Worm (Caenorhabditis elegans) whole organism, young adult: ENCODE results near the gene D1005.4.

Experiments
- B0019.2 ChIP-seq: fragments of 200-800 bp; sonication (Bioruptor generic); conservative IDR thresholded peaks from 2 replicates; pipeline ENCODE4 v1.3.6; 2022; ENCODE audit warnings: missing genetic modification reagents, missing genetic modification characterization, missing compliant biosample characterization
- B0035.1 ChIP-seq: sonication (generic microtip); optimal IDR thresholded peaks from 2 replicates; lab custom pipeline; 2016; ENCODE audit warnings: missing genetic modification characterization, mild to moderate bottlenecking, missing compliant biosample characterization, missing genotype, missing genetic modification reagents
- B0336.3 ChIP-seq: fragments of 200-800 bp; sonication (Bioruptor generic); IDR thresholded peaks from 2 replicates; pipeline ENCODE4 v1.3.6; 2022; ENCODE audit warnings: missing genetic modification characterization, missing compliant biosample characterization
- C06A6.2 ChIP-seq: fragments of 200-800 bp; sonication (Bioruptor generic); conservative IDR thresholded peaks from 2 replicates; pipeline ENCODE4 v1.3.6; 2022; ENCODE audit warnings: missing genetic modification characterization, missing compliant biosample characterization
- C17E4.6 ChIP-seq: fragments of 200-800 bp; sonication (Bioruptor generic); IDR thresholded peaks from 2 replicates; pipeline ENCODE4 v1.3.6; 2022; ENCODE audit warnings: missing genetic modification reagents, missing genetic modification characterization, missing compliant biosample characterization
- F22D6.2 ChIP-seq: sonication (generic microtip); optimal IDR thresholded peaks from 2 replicates; lab custom pipeline; 2016; ENCODE audit warnings: mild to moderate bottlenecking, missing genetic modification characterization, missing compliant biosample characterization
- F55B11.4 ChIP-seq: sonication (generic microtip); optimal IDR thresholded peaks from 2 replicates; lab custom pipeline; 2016; ENCODE audit warnings: missing compliant biosample characterization, missing genetic modification characterization, borderline replicate concordance; ENCODE audit not compliant: insufficient read depth
- K12H6.12 ChIP-seq: fragments of 200-800 bp; sonication (Bioruptor generic); optimal IDR thresholded peaks from 2 replicates; lab custom pipeline; 2018; ENCODE audit warnings: mild to moderate bottlenecking, missing genetic modification characterization, missing compliant biosample characterization
- T07F8.4 ChIP-seq: sonication (generic microtip); optimal IDR thresholded peaks from 2 replicates; lab custom pipeline; 2016; ENCODE audit warnings: mild to moderate bottlenecking, missing genetic modification characterization, moderate library complexity, missing compliant biosample characterization
- Y53G8AR.9 ChIP-seq: fragments of 200-800 bp; sonication (Bioruptor generic); conservative IDR thresholded peaks from 2 replicates; pipeline ENCODE4 v1.3.6; 2022; ENCODE audit warnings: missing genetic modification reagents, missing genetic modification characterization, missing compliant biosample characterization
- Y56A3A.18 ChIP-seq: fragments of 200-800 bp; sonication (Bioruptor generic); IDR thresholded peaks from 2 replicates; pipeline ENCODE4 v1.3.6; 2022; ENCODE audit warnings: missing genetic modification reagents, missing genetic modification characterization, missing compliant biosample characterization
- Y67H2A.10 ChIP-seq: fragments of 200-800 bp; sonication (Bioruptor generic); conservative IDR thresholded peaks from 2 replicates; pipeline ENCODE4 v1.3.6; 2022; ENCODE audit warnings: missing genetic modification reagents, missing genetic modification characterization, missing compliant biosample characterization
- aptf-3 ChIP-seq: fragments of 200-800 bp; sonication (Bioruptor generic); IDR thresholded peaks from 2 replicates; pipeline ENCODE4 v1.3.6; 2022; ENCODE audit warnings: missing genetic modification characterization, missing compliant biosample characterization
- athp-1 ChIP-seq: sonication (generic microtip); optimal IDR thresholded peaks from 2 replicates; lab custom pipeline; 2017; ENCODE audit warnings: mild to moderate bottlenecking, missing genetic modification characterization, missing compliant biosample characterization
- attf-5 ChIP-seq: fragments of 200-800 bp; sonication (Bioruptor generic); optimal IDR thresholded peaks from 2 replicates; lab custom pipeline; 2018; ENCODE audit warnings: mild to moderate bottlenecking, missing genetic modification characterization, missing compliant biosample characterization
- ceh-27 ChIP-seq: fragments of 200-800 bp; sonication (Bioruptor generic); optimal IDR thresholded peaks from 2 replicates; lab custom pipeline; 2018; ENCODE audit warnings: mild to moderate bottlenecking, missing genetic modification characterization, moderate library complexity, missing compliant biosample characterization
- chd-7 ChIP-seq: sonication (generic microtip); optimal IDR thresholded peaks from 2 replicates; lab custom pipeline; 2016; ENCODE audit warnings: mild to moderate bottlenecking, missing genetic modification characterization, moderate library complexity, missing compliant biosample characterization
- die-1 ChIP-seq: sonication (generic microtip); optimal IDR thresholded peaks from 2 replicates; lab custom pipeline; 2016; ENCODE audit warnings: missing genotype, mild to moderate bottlenecking, missing genetic modification characterization, missing compliant biosample characterization
- dox-1 ChIP-seq: fragments of 200-800 bp; sonication (Bioruptor generic); IDR thresholded peaks from 2 replicates; pipeline ENCODE4 v1.3.6; 2022; ENCODE audit warnings: missing genetic modification reagents, missing genetic modification characterization, missing compliant biosample characterization
- dpl-1 ChIP-seq: fragments of 150-350 bp; optimal IDR thresholded peaks from 2 replicates; lab custom pipeline; 2014; ENCODE audit warnings: missing biosample characterization, missing genetic modification reagents, missing genetic modification characterization
- egl-18 ChIP-seq: fragments of 200-800 bp; sonication (Bioruptor generic); IDR thresholded peaks from 2 replicates; pipeline ENCODE4 v1.3.6; 2022; ENCODE audit warnings: missing genetic modification reagents, missing genetic modification characterization, missing compliant biosample characterization
- egrh-3 ChIP-seq: fragments of 200-800 bp; sonication (Bioruptor generic); IDR thresholded peaks from 2 replicates; pipeline ENCODE4 v1.3.6; 2022; ENCODE audit warnings: missing genetic modification reagents, missing genetic modification characterization, missing compliant biosample characterization
- ekl-4 ChIP-seq: fragments of 200-800 bp; sonication (Bioruptor generic); IDR thresholded peaks from 2 replicates; pipeline ENCODE4 v1.3.6; 2022; ENCODE audit warnings: missing genetic modification reagents, missing genetic modification characterization, missing compliant biosample characterization
- gei-17 ChIP-seq: fragments of 200-800 bp; sonication (Bioruptor generic); optimal IDR thresholded peaks from 2 replicates; lab custom pipeline; 2018; ENCODE audit warnings: mild to moderate bottlenecking, missing genetic modification characterization, missing compliant biosample characterization
- him-1 ChIP-seq: sonication (generic microtip); optimal IDR thresholded peaks from 2 replicates; lab custom pipeline; 2016; ENCODE audit warnings: missing genotype, missing genetic modification reagents, missing genetic modification characterization, missing compliant biosample characterization
- hlh-26 ChIP-seq: fragments of 200-800 bp; sonication (Bioruptor generic); conservative IDR thresholded peaks from 2 replicates; pipeline ENCODE4 v1.3.6; 2022; ENCODE audit warnings: missing genetic modification reagents, missing genetic modification characterization, missing compliant biosample characterization
- hmg-1.2 ChIP-seq: fragments of 200-800 bp; sonication (Bioruptor generic); IDR thresholded peaks from 2 replicates; pipeline ENCODE4 v1.3.6; 2022; ENCODE audit warnings: missing genetic modification reagents, missing genetic modification characterization, missing compliant biosample characterization
- hmg-20 ChIP-seq: fragments of 200-800 bp; sonication (Bioruptor generic); IDR thresholded peaks from 2 replicates; pipeline ENCODE4 v1.3.6; 2022; ENCODE audit warnings: missing genetic modification reagents, missing genetic modification characterization, missing compliant biosample characterization
- hsf-1 ChIP-seq: fragments of 200-800 bp; sonication (Bioruptor generic); IDR thresholded peaks from 2 replicates; pipeline ENCODE4 v1.3.6; 2022; ENCODE audit warnings: missing genetic modification reagents, missing genetic modification characterization, missing compliant biosample characterization
- let-607 ChIP-seq, 2 experiments: fragments of 200-800 bp in 1 of 2; sonication (Bioruptor generic) in 1 of 2; sonication (generic microtip) in 1 of 2; optimal IDR thresholded peaks; 2 replicates each; lab custom pipeline; 2016 to 2018; ENCODE audit warnings: mild to moderate bottlenecking in 2 of 2, missing compliant biosample characterization in 2 of 2, missing genetic modification characterization in 2 of 2, moderate library complexity in 2 of 2, missing genotype in 1 of 2
- lin-35 ChIP-seq, 3 experiments: fragments of 150-350 bp in 2 of 3; sonication (generic microtip) in 1 of 3; optimal IDR thresholded peaks; 2 replicates each; lab custom pipeline; 2014 to 2018; ENCODE audit warnings: missing biosample characterization in 3 of 3, missing genetic modification characterization in 3 of 3, missing genetic modification reagents in 3 of 3
- lin-40 ChIP-seq: sonication (generic microtip); optimal IDR thresholded peaks from 2 replicates; lab custom pipeline; 2016; ENCODE audit warnings: missing genetic modification characterization, mild to moderate bottlenecking, missing compliant biosample characterization, missing genotype, missing genetic modification reagents
- lir-1 ChIP-seq: fragments of 200-800 bp; sonication (Bioruptor generic); conservative IDR thresholded peaks from 2 replicates; pipeline ENCODE4 v1.3.6; 2022; ENCODE audit warnings: missing genetic modification reagents, missing genetic modification characterization, missing compliant biosample characterization
- lsl-1 ChIP-seq: fragments of 200-800 bp; sonication (Bioruptor generic); optimal IDR thresholded peaks from 2 replicates; lab custom pipeline; 2018; ENCODE audit warnings: mild to moderate bottlenecking, missing genetic modification characterization, moderate library complexity, missing compliant biosample characterization
- madf-6 ChIP-seq: fragments of 200-800 bp; sonication (Bioruptor generic); IDR thresholded peaks from 2 replicates; pipeline ENCODE4 v1.3.6; 2022; ENCODE audit warnings: missing genetic modification reagents, missing genetic modification characterization, missing compliant biosample characterization
- nfyb-1 ChIP-seq: fragments of 200-800 bp; sonication (Bioruptor generic); IDR thresholded peaks from 2 replicates; pipeline ENCODE4 v1.3.6; 2022; ENCODE audit warnings: missing genetic modification reagents, missing genetic modification characterization, missing compliant biosample characterization
- pbrm-1 ChIP-seq: fragments of 200-800 bp; sonication (Bioruptor generic); IDR thresholded peaks from 2 replicates; pipeline ENCODE4 v1.3.6; 2022; ENCODE audit warnings: missing genetic modification reagents, missing genetic modification characterization, missing compliant biosample characterization
- pha-4 ChIP-seq: fragments of 150-350 bp; sonication (generic microtip); optimal IDR thresholded peaks from 2 replicates; lab custom pipeline; 2014; ENCODE audit warnings: missing biosample characterization, missing genetic modification reagents, missing genetic modification characterization
- rcor-1 ChIP-seq: fragments of 200-800 bp; sonication (Bioruptor generic); IDR thresholded peaks from 2 replicates; pipeline ENCODE4 v1.3.6; 2022; ENCODE audit warnings: missing genetic modification reagents, missing genetic modification characterization, missing compliant biosample characterization
- sea-2 ChIP-seq: fragments of 200-800 bp; sonication (Bioruptor generic); IDR thresholded peaks from 2 replicates; pipeline ENCODE4 v1.3.6; 2022; ENCODE audit warnings: missing genetic modification characterization, missing compliant biosample characterization
- snpc-1.3 ChIP-seq: sonication (generic microtip); optimal IDR thresholded peaks from 2 replicates; lab custom pipeline; 2017; ENCODE audit warnings: missing genetic modification characterization, mild to moderate bottlenecking, missing compliant biosample characterization, antibody characterized with exemption, moderate library complexity, missing genotype, missing genetic modification reagents; ENCODE audit not compliant: insufficient read depth
- snpc-4 ChIP-seq, 5 experiments: fragments of 150-350 bp in 1 of 5; sonication (generic microtip) in 4 of 5; optimal IDR thresholded peaks; 2 replicates each; lab custom pipeline; 2014 to 2018; ENCODE audit warnings: missing genetic modification characterization in 5 of 5, missing biosample characterization in 3 of 5, antibody characterized with exemption in 2 of 5, mild to moderate bottlenecking in 2 of 5, missing compliant biosample characterization in 2 of 5, missing genotype in 2 of 5, moderate library complexity in 2 of 5, missing genetic modification reagents in 1 of 5
- ztf-18 ChIP-seq: sonication (generic microtip); optimal IDR thresholded peaks from 2 replicates; lab custom pipeline; 2016; ENCODE audit warnings: missing genotype, mild to moderate bottlenecking, missing genetic modification characterization, missing compliant biosample characterization
- ztf-26 ChIP-seq: sonication (generic microtip); optimal IDR thresholded peaks from 2 replicates; lab custom pipeline; 2017; ENCODE audit warnings: missing genetic modification characterization, missing compliant biosample characterization
- ztf-28 ChIP-seq: fragments of 200-800 bp; sonication (Bioruptor generic); IDR thresholded peaks from 2 replicates; pipeline ENCODE4 v1.3.6; 2022; ENCODE audit warnings: missing genetic modification reagents, missing genetic modification characterization, missing compliant biosample characterization

Gene D1005.4

ce11 chrX:1446593-1447141, 39.0 kb downstream of the D1005.4 start, which contains the start of gene zfp-3 (continued):
- TF ChIP-seq let-607 (tag; optimal IDR thresholded peaks at IDR 0.05; lab: Kevin White, UChicago): peak in 1 of 2 experiments; percentile 64
- TF ChIP-seq hlh-26 (GFP tag; lab: Robert Waterston, UW): no peak
- TF ChIP-seq pha-4 (tag; lab: Kevin White, UChicago): peak; percentile 84
- TF ChIP-seq hmg-20 (GFP tag; lab: Robert Waterston, UW): peak; percentile 53; the same call in 1 of the 2 replicates
- peak; percentile 95 for TF ChIP-seq lin-40 (tag; lab: Kevin White, UChicago)
- TF ChIP-seq ztf-28 (GFP tag; lab: Robert Waterston, UW): no peak
- no peak for TF ChIP-seq C17E4.6 (GFP tag; lab: Robert Waterston, UW)
- peak; percentile 84 for TF ChIP-seq nfyb-1
- peak in 1 of 3 experiments; percentile 76 for TF ChIP-seq lin-35 (GFP tag; optimal IDR thresholded peaks at IDR 0.05; lab: Kevin White, UChicago)
- TF ChIP-seq ceh-27: peak; percentile 95
- TF ChIP-seq B0035.1 (tag; lab: Kevin White, UChicago): peak; percentile 65
- peak; percentile 47; the same call in 1 of the 2 replicates for TF ChIP-seq sea-2
- TF ChIP-seq lsl-1 (GFP tag; lab: Kevin White, UChicago): no peak
- peak; percentile 77; the same call in 1 of the 2 replicates for TF ChIP-seq Y53G8AR.9
- peak; percentile 91 for TF ChIP-seq K12H6.12 (tag; lab: Kevin White, UChicago)
- peak; percentile 55 for TF ChIP-seq snpc-4 (GFP tag; optimal IDR thresholded peaks at IDR 0.05; lab: Kevin White, UChicago)
- peak; percentile 45 to 78 (median 68) for TF ChIP-seq snpc-4 (tag; optimal IDR thresholded peaks at IDR 0.05; lab: Kevin White, UChicago)
- peak; percentile 96 for TF ChIP-seq attf-5 (GFP tag; lab: Kevin White, UChicago)
- TF ChIP-seq aptf-3 (GFP tag; lab: Robert Waterston, UW): no peak
- TF ChIP-seq lir-1: peak; percentile 80
- TF ChIP-seq egl-18 (GFP tag; lab: Robert Waterston, UW): no peak
- TF ChIP-seq rcor-1: peak; percentile 55
- peak; percentile 85 for TF ChIP-seq dox-1
- TF ChIP-seq egrh-3 (GFP tag; lab: Robert Waterston, UW): peak; percentile 47; the same call in 1 of the 2 replicates
- TF ChIP-seq B0336.3: peak; percentile 88
- TF ChIP-seq F55B11.4 (tag; lab: Kevin White, UChicago): no peak
- TF ChIP-seq C06A6.2 (GFP tag; lab: Robert Waterston, UW): peak; percentile 91
- no peak for TF ChIP-seq madf-6 (GFP tag; lab: Robert Waterston, UW)
- peak; percentile 20 for TF ChIP-seq F22D6.2 (tag; lab: Kevin White, UChicago)
- peak; percentile 87 for TF ChIP-seq gei-17
- TF ChIP-seq Y67H2A.10 (GFP tag; lab: Robert Waterston, UW): peak; percentile 87
- no peak for TF ChIP-seq hsf-1
- TF ChIP-seq ztf-26 (tag; lab: Kevin White, UChicago): peak; percentile 91
- peak; percentile 92 for TF ChIP-seq ekl-4
- peak; percentile 39 for TF ChIP-seq ztf-18 (tag; lab: Kevin White, UChicago)
- no peak for TF ChIP-seq him-1
- peak; percentile 92 for TF ChIP-seq athp-1
- peak; percentile 76 for TF ChIP-seq chd-7 (tag; lab: Kevin White, UChicago)
- peak; percentile 93 for TF ChIP-seq hmg-1.2
- TF ChIP-seq T07F8.4 (tag; lab: Kevin White, UChicago): peak; percentile 18
- peak; percentile 11 for TF ChIP-seq die-1 (tag; lab: Kevin White, UChicago)
- no peak for TF ChIP-seq dpl-1 (GFP tag; lab: Kevin White, UChicago)
- 0 out of 2 replicates have a peak, but pooled peaks have one; percentile 50 for TF ChIP-seq Y56A3A.18 (GFP tag; lab: Robert Waterston, UW)
- TF ChIP-seq pbrm-1: peak; percentile 90
- TF ChIP-seq B0019.2: no peak
- TF ChIP-seq snpc-1.3 (tag; lab: Kevin White, UChicago): no peak
